Fruit fly (Drosophila melanogaster) S2 (cell line): ENCODE data around the gene CG15406.

Source experiments
- CG8478 ChIP-seq: fragments of >200 bp; optimal IDR thresholded peaks from 2 replicates; lab custom pipeline; 2018
- CTCF ChIP-seq, 2 experiments: fragments of >200 bp; optimal IDR thresholded peaks; 2 replicates each; lab custom pipeline; 2018

dm6 chr2L:3303893-3304292 lies 5.1 kb upstream of the CG15406 start, which contains the start of gene CG3277:
- TF ChIP-seq CG8478 (lab: Kevin White, UChicago) (no peak), CTCF (optimal IDR thresholded peaks at IDR 0.05; lab: Kevin White, UChicago) (no peak)
